Worm (Caenorhabditis elegans) whole organism, mixed stage, embryonic: Measurements from ENCODE around the gene aat-4.

Experiments used
- drap-1 ChIP-seq: fragments of 200-800 bp; sonication (Bioruptor generic); optimal IDR thresholded peaks from 3 replicates; lab custom pipeline; 2018; ENCODE audit warnings: mild to moderate bottlenecking, missing genetic modification characterization, missing compliant biosample characterization
- nhr-237 ChIP-seq: fragments of 150-350 bp; optimal IDR thresholded peaks from 2 replicates; lab custom pipeline; 2014; ENCODE audit warnings: missing biosample characterization, missing genetic modification characterization

- TF ChIP-seq drap-1 (GFP tag; lab: Kevin White, UChicago) (no peak), nhr-237 (no peak)
Observed at ce11 chrIV:6301764-6302163, 26.2 kb upstream of the aat-4 start, which contains the start of gene srv-26.
